In the genomic region with DNA sequence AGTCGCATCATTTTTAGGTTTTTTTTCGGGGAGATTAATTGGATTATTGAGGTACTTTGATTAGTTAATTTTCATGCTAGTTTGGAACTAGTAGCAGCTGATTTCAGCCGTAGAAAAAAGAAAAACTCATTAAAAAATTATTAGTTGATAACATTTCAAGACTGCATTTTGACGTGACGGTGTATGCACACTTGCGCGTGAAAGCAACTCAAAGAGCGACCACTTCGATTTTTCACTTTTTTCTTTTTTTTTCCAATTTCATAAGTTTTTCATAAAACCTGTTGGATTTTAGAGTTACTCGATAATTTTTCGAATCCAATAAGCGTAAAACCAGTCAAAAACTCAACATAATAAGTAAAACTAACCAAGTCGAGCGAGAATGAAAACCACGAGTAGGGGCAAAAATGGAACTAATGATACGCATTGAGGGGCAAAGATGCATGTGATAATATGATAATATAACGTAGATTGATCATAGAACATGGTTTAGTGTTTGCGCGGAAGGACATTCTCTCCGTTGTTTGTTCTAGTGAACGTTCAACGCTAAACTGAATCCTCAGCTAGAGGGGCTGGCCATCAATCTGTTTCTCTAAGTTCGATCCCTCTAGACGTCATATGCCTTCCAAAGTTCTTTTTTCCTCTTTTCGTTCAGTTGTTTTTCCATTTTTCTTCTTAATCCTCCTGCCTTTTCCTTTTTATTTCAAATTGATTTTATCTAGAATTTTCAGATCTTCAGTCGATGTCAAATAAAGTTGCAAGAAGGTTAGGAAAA, we compare ENCODE assay signal across 7 worm cellular contexts.
TF ChIP-seq lines count a peak whose summit lies in the region.

A gene (minus strand): TSS at position 572 of the 772 bp plus-strand sequence.
A gene (plus strand): TSS at position 722 of the 772 bp plus-strand sequence.

TF ChIP-seq in whole organism, L1 larva, 84 proteins besides CTCF, POLR2A, EP300 and RAD21 (continues in another document):
- peak; percentile 7 for TF ChIP-seq snpc-4 (tag; optimal IDR thresholded peaks at IDR 0.05; lab: Kevin White, UChicago)
- peak; percentile 14 for TF ChIP-seq lin-13 (GFP tag; optimal IDR thresholded peaks at IDR 0.05; lab: Kevin White, UChicago)
- peak; percentile 2 for TF ChIP-seq unc-130 (tag; optimal IDR thresholded peaks at IDR 0.05; lab: Kevin White, UChicago)
- TF ChIP-seq fkh-4 (tag; optimal IDR thresholded peaks at IDR 0.05; lab: Kevin White, UChicago; ENCODE audit: borderline replicate concordance) = no peak
- TF ChIP-seq F16B12.6 (tag; optimal IDR thresholded peaks at IDR 0.05; lab: Kevin White, UChicago) = peak; percentile 83
- TF ChIP-seq C34B4.2 (tag; optimal IDR thresholded peaks at IDR 0.05; lab: Kevin White, UChicago) = no peak
- TF ChIP-seq mab-9 (GFP tag; IDR thresholded peaks at IDR 0.05; lab: Robert Waterston, UW) = no peak
- TF ChIP-seq nhr-20 (tag; optimal IDR thresholded peaks at IDR 0.05; lab: Kevin White, UChicago) = peak; percentile 25
- peak in 2 of 6 experiments; percentile 28 to 89 for TF ChIP-seq elt-3 (tag; optimal IDR thresholded peaks at IDR 0.05; lab: Kevin White, UChicago)
- no peak for TF ChIP-seq nhr-237 (tag; optimal IDR thresholded peaks at IDR 0.05; lab: Kevin White, UChicago)

TF ChIP-seq in whole organism, L2 larva, 48 proteins besides CTCF, POLR2A, EP300 and RAD21 (continues in another document):
- TF ChIP-seq nhr-77 (tag; optimal IDR thresholded peaks at IDR 0.05; lab: Kevin White, UChicago) = no peak
- TF ChIP-seq nhr-21 (tag; optimal IDR thresholded peaks at IDR 0.05; lab: Kevin White, UChicago) = peak; percentile 56
- peak; percentile 27 for TF ChIP-seq fos-1 (tag; optimal IDR thresholded peaks at IDR 0.05; lab: Kevin White, UChicago)
- TF ChIP-seq ama-1 (optimal IDR thresholded peaks at IDR 0.05; lab: Kevin White, UChicago) = peak; percentile 33
- TF ChIP-seq blmp-1 (tag; optimal IDR thresholded peaks at IDR 0.05; lab: Kevin White, UChicago; ENCODE audit: insufficient read depth) = no peak
- TF ChIP-seq unc-55 (GFP tag; optimal IDR thresholded peaks at IDR 0.05; lab: Kevin White, UChicago) = peak; percentile 63
- TF ChIP-seq lsy-2 (tag; optimal IDR thresholded peaks at IDR 0.05; lab: Kevin White, UChicago) = peak in 1 of 2 experiments; percentile 16
- TF ChIP-seq nhr-129 (tag; optimal IDR thresholded peaks at IDR 0.05; lab: Kevin White, UChicago) = peak; percentile 28
- no peak for TF ChIP-seq lin-39 (tag; optimal IDR thresholded peaks at IDR 0.05; lab: Kevin White, UChicago)
- TF ChIP-seq R02D3.7 (tag; optimal IDR thresholded peaks at IDR 0.05; lab: Kevin White, UChicago) = no peak
- peak; percentile 34 for TF ChIP-seq gmeb-1 (tag; optimal IDR thresholded peaks at IDR 0.05; lab: Kevin White, UChicago)
- peak; percentile 20 for TF ChIP-seq lin-13 (GFP tag; optimal IDR thresholded peaks at IDR 0.05; lab: Kevin White, UChicago)

TF ChIP-seq in whole organism, L3 larva, 47 proteins besides CTCF, POLR2A, EP300 and RAD21 (continues in another document):
- TF ChIP-seq mdl-1 (tag; optimal IDR thresholded peaks at IDR 0.05; lab: Kevin White, UChicago) = no peak
- no peak for TF ChIP-seq eor-1 (tag; optimal IDR thresholded peaks at IDR 0.05; lab: Kevin White, UChicago)
- no peak for TF ChIP-seq ceh-16 (tag; optimal IDR thresholded peaks at IDR 0.05; lab: Kevin White, UChicago)
- no peak for TF ChIP-seq elt-3 (tag; optimal IDR thresholded peaks at IDR 0.05; lab: Kevin White, UChicago)
- no peak for TF ChIP-seq nhr-77 (tag; optimal IDR thresholded peaks at IDR 0.05; lab: Kevin White, UChicago)
- TF ChIP-seq nhr-12 (tag; optimal IDR thresholded peaks at IDR 0.05; lab: Kevin White, UChicago) = no peak
- no peak for TF ChIP-seq ceh-82 (tag; optimal IDR thresholded peaks at IDR 0.05; lab: Kevin White, UChicago)
- no peak for TF ChIP-seq R02D3.7 (tag; optimal IDR thresholded peaks at IDR 0.05; lab: Kevin White, UChicago)
- no peak for TF ChIP-seq ztf-4 (tag; optimal IDR thresholded peaks at IDR 0.05; lab: Kevin White, UChicago)
- no peak for TF ChIP-seq unc-62 (GFP tag; optimal IDR thresholded peaks at IDR 0.05; lab: Kevin White, UChicago)
- no peak for TF ChIP-seq lin-15B (tag; optimal IDR thresholded peaks at IDR 0.05; lab: Kevin White, UChicago)
- no peak for TF ChIP-seq lsy-12 (tag; optimal IDR thresholded peaks at IDR 0.05; lab: Kevin White, UChicago)
- no peak for TF ChIP-seq nhr-11 (tag; optimal IDR thresholded peaks at IDR 0.05; lab: Kevin White, UChicago)

TF ChIP-seq in whole organism, L4 larva, 104 proteins besides CTCF, POLR2A, EP300 and RAD21 (continues in another document):
- TF ChIP-seq lin-15B (tag; optimal IDR thresholded peaks at IDR 0.05; lab: Kevin White, UChicago) = no peak
- no peak for TF ChIP-seq mxl-3 (GFP tag; optimal IDR thresholded peaks at IDR 0.05; lab: Kevin White, UChicago)
- no peak for TF ChIP-seq php-3 (GFP tag; IDR thresholded peaks at IDR 0.05; lab: Robert Waterston, UW)
- no peak for TF ChIP-seq ztf-7 (tag; optimal IDR thresholded peaks at IDR 0.05; lab: Kevin White, UChicago)
- TF ChIP-seq saeg-2 (GFP tag; IDR thresholded peaks at IDR 0.05; lab: Robert Waterston, UW) = no peak
- peak; percentile 44 for TF ChIP-seq hlh-11 (tag; optimal IDR thresholded peaks at IDR 0.05; lab: Kevin White, UChicago)
- no peak for TF ChIP-seq F44E2.7 (GFP tag; IDR thresholded peaks at IDR 0.05; lab: Robert Waterston, UW)
- TF ChIP-seq jun-1 (tag; optimal IDR thresholded peaks at IDR 0.05; lab: Kevin White, UChicago) = no peak
- no peak for TF ChIP-seq tra-1 (GFP tag; IDR thresholded peaks at IDR 0.05; lab: Robert Waterston, UW)
- no peak for TF ChIP-seq dmd-9 (GFP tag; IDR thresholded peaks at IDR 0.05; lab: Robert Waterston, UW)
- TF ChIP-seq lsy-2 (tag; optimal IDR thresholded peaks at IDR 0.05; lab: Kevin White, UChicago) = peak in 1 of 2 experiments; percentile 21
- TF ChIP-seq arid-1 (GFP tag; conservative IDR thresholded peaks at IDR 0.05; lab: Robert Waterston, UW) = 0 out of 2 replicates have a peak, but pooled peaks have one; percentile 7

TF ChIP-seq in whole organism, late embryonic, 69 proteins besides CTCF, POLR2A, EP300 and RAD21:
- TF ChIP-seq ceh-45 (GFP tag; IDR thresholded peaks at IDR 0.05; lab: Robert Waterston, UW) (no peak), unc-42 (tag; optimal IDR thresholded peaks at IDR 0.05; lab: Kevin White, UChicago) (peak; percentile 35)

TF ChIP-seq in whole organism, mixed stage, embryonic, 35 proteins besides CTCF, POLR2A, EP300 and RAD21:
- TF ChIP-seq elt-1 (tag; optimal IDR thresholded peaks at IDR 0.05; lab: Kevin White, UChicago; ENCODE audit: borderline replicate concordance, insufficient read depth) (no peak), ham-2 (GFP tag; optimal IDR thresholded peaks at IDR 0.05; lab: Kevin White, UChicago) (no peak), nhr-76 (tag; optimal IDR thresholded peaks at IDR 0.05; lab: Kevin White, UChicago) (no peak), ces-1 (GFP tag; optimal IDR thresholded peaks at IDR 0.05; lab: Kevin White, UChicago) (peak; percentile 51), mls-2 (tag; optimal IDR thresholded peaks at IDR 0.05; lab: Kevin White, UChicago) (no peak)

TF ChIP-seq in whole organism, young adult, 124 proteins besides CTCF, POLR2A, EP300 and RAD21:
- peak; percentile 34 for TF ChIP-seq F23B12.7 (tag; optimal IDR thresholded peaks at IDR 0.05; lab: Kevin White, UChicago; ENCODE audit: insufficient read depth)
- no peak for TF ChIP-seq cebp-1 (GFP tag; IDR thresholded peaks at IDR 0.05; lab: Robert Waterston, UW)
- TF ChIP-seq cebp-1 (tag; optimal IDR thresholded peaks at IDR 0.05; lab: Kevin White, UChicago) = peak; percentile 18
- 0 out of 2 replicates have a peak, but pooled peaks have one; percentile 14 for TF ChIP-seq mcd-1 (GFP tag; IDR thresholded peaks at IDR 0.05; lab: Robert Waterston, UW)
- 0 out of 2 replicates have a peak, but pooled peaks have one; percentile 23 for TF ChIP-seq Y53G8AR.9 (GFP tag; conservative IDR thresholded peaks at IDR 0.05; lab: Robert Waterston, UW)
- no peak for TF ChIP-seq T07F8.4 (tag; optimal IDR thresholded peaks at IDR 0.05; lab: Kevin White, UChicago)
TF ChIP-seq in whole organism, young adult: peak in this region for 4.
